Worm (Caenorhabditis elegans) whole organism, L3 larva: ENCODE data around the gene Y32B12B.8.

Experiments
- R02D3.7 ChIP-seq: fragments of 150-350 bp; optimal IDR thresholded peaks from 2 replicates; lab custom pipeline; 2014; ENCODE audit warnings: missing biosample characterization, missing genetic modification characterization
- ZK546.5 ChIP-seq: sonication (generic microtip); optimal IDR thresholded peaks from 2 replicates; lab custom pipeline; 2017; ENCODE audit warnings: missing biosample characterization, missing genetic modification characterization
- aly-2 ChIP-seq: fragments of 150-350 bp; optimal IDR thresholded peaks from 2 replicates; lab custom pipeline; 2014; ENCODE audit warnings: missing biosample characterization, missing genetic modification characterization
- ama-1 ChIP-seq: fragments of 150-350 bp; optimal IDR thresholded peaks from 2 replicates; lab custom pipeline; 2018
- ceh-16 ChIP-seq: sonication (generic microtip); optimal IDR thresholded peaks from 2 replicates; lab custom pipeline; 2017; ENCODE audit warnings: missing biosample characterization, missing genetic modification characterization
- ceh-28 ChIP-seq: fragments of 150-350 bp; optimal IDR thresholded peaks from 2 replicates; lab custom pipeline; 2014; ENCODE audit warnings: missing biosample characterization, missing genetic modification reagents, missing genetic modification characterization
- ceh-82 ChIP-seq: fragments of 150-350 bp; optimal IDR thresholded peaks from 2 replicates; lab custom pipeline; 2014; ENCODE audit warnings: missing biosample characterization, missing genetic modification characterization
- ceh-9 ChIP-seq: sonication (generic microtip); optimal IDR thresholded peaks from 2 replicates; lab custom pipeline; 2018; ENCODE audit warnings: missing biosample characterization, missing genetic modification characterization
- elt-1 ChIP-seq: fragments of 150-350 bp; optimal IDR thresholded peaks from 2 replicates; lab custom pipeline; 2014; ENCODE audit warnings: missing biosample characterization, missing genetic modification characterization
- elt-2 ChIP-seq: sonication (generic microtip); optimal IDR thresholded peaks from 2 replicates; lab custom pipeline; 2016; ENCODE audit warnings: missing genetic modification reagents, mild to moderate bottlenecking, missing genetic modification characterization, missing compliant biosample characterization
- eor-1 ChIP-seq, 2 experiments: fragments of 150-350 bp; optimal IDR thresholded peaks; 2 replicates each; lab custom pipeline; 2014 to 2018; ENCODE audit warnings: missing biosample characterization in 2 of 2, missing genetic modification characterization in 2 of 2
- fkh-10 ChIP-seq: sonication (generic microtip); optimal IDR thresholded peaks from 2 replicates; lab custom pipeline; 2017; ENCODE audit warnings: missing biosample characterization, missing genetic modification reagents, missing genetic modification characterization
- fkh-2 ChIP-seq: fragments of 150-350 bp; optimal IDR thresholded peaks from 2 replicates; lab custom pipeline; 2014; ENCODE audit warnings: missing biosample characterization, missing genetic modification reagents, missing genetic modification characterization
- fos-1 ChIP-seq: fragments of 150-350 bp; optimal IDR thresholded peaks from 2 replicates; lab custom pipeline; 2014; ENCODE audit warnings: missing biosample characterization, missing genetic modification characterization
- hmg-11 ChIP-seq: sonication (generic microtip); optimal IDR thresholded peaks from 2 replicates; lab custom pipeline; 2016; ENCODE audit warnings: missing genetic modification characterization, missing compliant biosample characterization
- jun-1 ChIP-seq: fragments of 150-350 bp; optimal IDR thresholded peaks from 2 replicates; lab custom pipeline; 2014; ENCODE audit warnings: missing biosample characterization, missing genetic modification reagents, missing genetic modification characterization
- lin-15B ChIP-seq: fragments of 150-350 bp; optimal IDR thresholded peaks from 2 replicates; lab custom pipeline; 2014; ENCODE audit warnings: missing biosample characterization, missing genetic modification characterization
- lin-39 ChIP-seq: fragments of 150-350 bp; optimal IDR thresholded peaks from 2 replicates; lab custom pipeline; 2018; ENCODE audit warnings: missing biosample characterization, missing genetic modification reagents, missing genetic modification characterization
- lsy-12 ChIP-seq: sonication (generic microtip); optimal IDR thresholded peaks from 2 replicates; lab custom pipeline; 2016; ENCODE audit warnings: mild to moderate bottlenecking, missing genetic modification characterization, missing compliant biosample characterization
- mdl-1 ChIP-seq: fragments of 150-350 bp; optimal IDR thresholded peaks from 2 replicates; lab custom pipeline; 2014; ENCODE audit warnings: missing biosample characterization, missing genetic modification characterization
- mml-1 ChIP-seq: fragments of 150-350 bp; sonication (generic microtip); optimal IDR thresholded peaks from 3 replicates; lab custom pipeline; 2014; ENCODE audit warnings: missing biosample characterization, missing genetic modification characterization
- nfya-1 ChIP-seq: sonication (generic microtip); optimal IDR thresholded peaks from 2 replicates; lab custom pipeline; 2017; ENCODE audit warnings: missing genetic modification characterization, mild to moderate bottlenecking, missing compliant biosample characterization, antibody characterized with exemption, moderate library complexity; ENCODE audit not compliant: insufficient read depth
- nhr-11 ChIP-seq: fragments of 150-350 bp; optimal IDR thresholded peaks from 2 replicates; lab custom pipeline; 2014; ENCODE audit warnings: missing biosample characterization, missing genetic modification characterization
- nhr-12 ChIP-seq: fragments of 150-350 bp; optimal IDR thresholded peaks from 2 replicates; lab custom pipeline; 2014; ENCODE audit warnings: missing biosample characterization, missing genetic modification characterization
- nhr-23 ChIP-seq: fragments of 150-350 bp; optimal IDR thresholded peaks from 2 replicates; lab custom pipeline; 2014; ENCODE audit warnings: missing biosample characterization, missing genetic modification reagents, missing genetic modification characterization
- nhr-237 ChIP-seq: fragments of 150-350 bp; optimal IDR thresholded peaks from 2 replicates; lab custom pipeline; 2014; ENCODE audit warnings: missing biosample characterization, missing genetic modification characterization
- nhr-25 ChIP-seq: sonication (generic microtip); optimal IDR thresholded peaks from 2 replicates; lab custom pipeline; 2017; ENCODE audit warnings: missing biosample characterization, missing genetic modification characterization
- nhr-28 ChIP-seq: fragments of 150-350 bp; optimal IDR thresholded peaks from 2 replicates; lab custom pipeline; 2014; ENCODE audit warnings: missing biosample characterization, missing genetic modification characterization
- nhr-76 ChIP-seq: fragments of 150-350 bp; sonication (generic microtip); optimal IDR thresholded peaks from 5 replicates; lab custom pipeline; 2014; ENCODE audit warnings: missing biosample characterization, missing genetic modification characterization
- nhr-77 ChIP-seq: fragments of 150-350 bp; optimal IDR thresholded peaks from 2 replicates; lab custom pipeline; 2014; ENCODE audit warnings: missing biosample characterization, missing genetic modification characterization
- pha-4 ChIP-seq: fragments of 150-350 bp; optimal IDR thresholded peaks from 2 replicates; lab custom pipeline; 2014; ENCODE audit warnings: missing biosample characterization, missing genetic modification reagents, missing genetic modification characterization
- pqm-1 ChIP-seq: fragments of 150-350 bp; optimal IDR thresholded peaks from 2 replicates; lab custom pipeline; 2017; ENCODE audit warnings: missing biosample characterization, missing genetic modification characterization, inconsistent platforms
- sea-2 ChIP-seq: fragments of 150-350 bp; sonication (generic microtip); optimal IDR thresholded peaks from 4 replicates; lab custom pipeline; 2014; ENCODE audit warnings: missing biosample characterization, missing genetic modification reagents, missing genetic modification characterization
- skn-1 ChIP-seq: fragments of 150-350 bp; optimal IDR thresholded peaks from 2 replicates; lab custom pipeline; 2014; ENCODE audit warnings: missing biosample characterization, missing genetic modification characterization
- snpc-4 ChIP-seq: fragments of 150-350 bp; optimal IDR thresholded peaks from 2 replicates; lab custom pipeline; 2014; ENCODE audit warnings: missing biosample characterization, missing genetic modification characterization
- tbx-2 ChIP-seq: sonication (generic microtip); optimal IDR thresholded peaks from 2 replicates; lab custom pipeline; 2016; ENCODE audit warnings: mild to moderate bottlenecking, missing genetic modification characterization, missing compliant biosample characterization
- unc-39 ChIP-seq: sonication (generic microtip); optimal IDR thresholded peaks from 4 replicates; lab custom pipeline; 2017; ENCODE audit warnings: missing biosample characterization, missing genetic modification characterization
- unc-62 ChIP-seq: fragments of 150-350 bp; sonication (generic microtip); optimal IDR thresholded peaks from 4 replicates; lab custom pipeline; 2014; ENCODE audit warnings: missing biosample characterization, missing genetic modification reagents, missing genetic modification characterization
- zag-1 ChIP-seq: fragments of 150-350 bp; optimal IDR thresholded peaks from 2 replicates; lab custom pipeline; 2014; ENCODE audit warnings: missing biosample characterization, missing genetic modification characterization
- ztf-11 ChIP-seq: fragments of 150-350 bp; optimal IDR thresholded peaks from 2 replicates; lab custom pipeline; 2014; ENCODE audit warnings: missing biosample characterization, missing genetic modification characterization
- ztf-4 ChIP-seq: fragments of 150-350 bp; optimal IDR thresholded peaks from 2 replicates; lab custom pipeline; 2014; ENCODE audit warnings: missing biosample characterization, missing genetic modification characterization

Gene Y32B12B.8

ce11 chrV:16535172-16535571 is at the start of gene Y32B12B.8:
Y32B12B.8 (plus strand) TSS chrV:16535472.
- TF ChIP-seq nhr-237 (tag; lab: Kevin White, UChicago) (no peak), zag-1 (tag; lab: Kevin White, UChicago) (no peak), pqm-1 (no peak), pha-4 (tag; lab: Kevin White, UChicago) (no peak), mml-1 (no peak), fkh-2 (tag; lab: Kevin White, UChicago) (no peak), unc-62 (GFP tag; lab: Kevin White, UChicago) (no peak), elt-2 (tag; lab: Kevin White, UChicago) (no peak), R02D3.7 (tag; lab: Kevin White, UChicago) (no peak), lin-15B (tag; lab: Kevin White, UChicago) (no peak), nhr-23 (tag; lab: Kevin White, UChicago) (no peak), nhr-28 (tag; lab: Kevin White, UChicago) (no peak), lin-39 (tag; lab: Kevin White, UChicago) (no peak), nhr-12 (tag; lab: Kevin White, UChicago) (no peak)

DNA sequence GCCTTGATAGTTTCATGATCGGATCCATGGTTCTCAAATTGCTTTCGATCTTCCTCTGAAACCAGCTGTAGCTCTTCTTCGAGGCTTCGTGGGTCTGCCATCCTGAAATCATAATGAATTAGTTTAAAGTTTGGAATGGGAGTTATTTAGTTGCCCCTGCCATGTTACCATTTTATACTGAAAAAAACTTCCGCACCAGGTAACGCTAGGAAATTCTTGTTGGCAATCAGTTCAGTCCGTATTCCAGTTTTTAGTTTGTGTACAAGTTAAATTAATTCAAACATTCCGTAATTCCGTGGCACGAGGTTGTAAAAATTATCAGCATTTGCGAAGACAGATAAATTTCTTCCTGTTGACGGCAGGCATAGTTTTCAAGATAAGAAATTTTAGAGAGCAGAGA is 47.8 kb upstream of the Y32B12B.8 start, which contains the start of gene Y32B12A.5:
Gene Y32B12A.5 (minus strand): TSS at position 101 of the 400 bp plus-strand sequence.
- no peak for TF ChIP-seq elt-1 (tag; lab: Kevin White, UChicago)
- TF ChIP-seq nhr-12 (tag; lab: Kevin White, UChicago), result no peak
- TF ChIP-seq fos-1, result no peak
- peak; percentile 10 for TF ChIP-seq elt-2 (tag; lab: Kevin White, UChicago)

ce11 chrV:16488172-16488571 is 47.1 kb upstream of the Y32B12B.8 start, which contains the start of gene sqst-4:
sqst-4 (plus strand) TSS chrV:16488472.
- no peak for TF ChIP-seq unc-39 (tag; lab: Kevin White, UChicago)

- TF ChIP-seq eor-1 (tag; optimal IDR thresholded peaks at IDR 0.05; lab: Kevin White, UChicago), result no peak
- TF ChIP-seq pqm-1, result peak; percentile 63
- TF ChIP-seq elt-2 (tag; lab: Kevin White, UChicago), result peak; percentile 88
Observed at ce11 chrV:16494359-16494758, 40.9 kb upstream of the Y32B12B.8 start, which contains the start of gene comt-2. comt-2 (minus strand) TSS chrV:16494489.

ce11 chrV:16497504-16497903 is 37.8 kb upstream of the Y32B12B.8 start, which contains the start of gene srh-136:
srh-136 (minus strand) TSS chrV:16497596.
- TF ChIP-seq ceh-9 (tag; lab: Kevin White, UChicago), result no peak
- no peak for TF ChIP-seq mml-1
- no peak for TF ChIP-seq ZK546.5
- no peak for TF ChIP-seq nhr-11
- no peak for TF ChIP-seq skn-1 (tag; lab: Kevin White, UChicago)
- TF ChIP-seq aly-2 (tag; lab: Kevin White, UChicago), result no peak

- TF ChIP-seq nhr-23 (tag; lab: Kevin White, UChicago), result no peak
- no peak for TF ChIP-seq unc-62 (GFP tag; lab: Kevin White, UChicago)
- TF ChIP-seq lsy-12 (tag; lab: Kevin White, UChicago), result no peak
- no peak for TF ChIP-seq ceh-82 (tag; lab: Kevin White, UChicago)
- no peak for TF ChIP-seq fkh-10 (GFP tag; lab: Kevin White, UChicago)
- TF ChIP-seq tbx-2 (tag; lab: Kevin White, UChicago), result no peak
- no peak for TF ChIP-seq nhr-25 (tag; lab: Kevin White, UChicago)
- TF ChIP-seq nhr-11, result no peak
- TF ChIP-seq ztf-11 (tag; lab: Kevin White, UChicago), result no peak
- no peak for TF ChIP-seq ztf-4 (tag; lab: Kevin White, UChicago)
- TF ChIP-seq ceh-28 (tag; lab: Kevin White, UChicago), result peak; percentile 36
- peak; percentile 70 for TF ChIP-seq nfya-1 (tag; lab: Kevin White, UChicago)
- peak; percentile 22 for TF ChIP-seq hmg-11
- TF ChIP-seq mdl-1, result no peak
- TF ChIP-seq nhr-77 (tag; lab: Kevin White, UChicago), result no peak
- TF ChIP-seq aly-2 (tag; lab: Kevin White, UChicago), result no peak
- TF ChIP-seq pha-4 (tag; lab: Kevin White, UChicago), result peak; percentile 58
- no peak for TF ChIP-seq fkh-2 (tag; lab: Kevin White, UChicago)
- no peak for TF ChIP-seq ceh-9 (tag; lab: Kevin White, UChicago)
- no peak for TF ChIP-seq unc-39 (tag; lab: Kevin White, UChicago)
- no peak for TF ChIP-seq sea-2 (GFP tag; lab: Kevin White, UChicago)
- no peak for TF ChIP-seq jun-1
- TF ChIP-seq elt-2 (tag; lab: Kevin White, UChicago), result peak; percentile 19
- no peak for TF ChIP-seq nhr-76 (tag; lab: Kevin White, UChicago)
- TF ChIP-seq zag-1 (tag; lab: Kevin White, UChicago), result no peak
- TF ChIP-seq ama-1, result no peak
- no peak for TF ChIP-seq lin-39 (tag; lab: Kevin White, UChicago)
- no peak for TF ChIP-seq elt-1 (tag; lab: Kevin White, UChicago)
- TF ChIP-seq ceh-16 (tag; lab: Kevin White, UChicago), result no peak
- no peak for TF ChIP-seq fos-1
- TF ChIP-seq skn-1 (tag; lab: Kevin White, UChicago), result peak; percentile 15
- no peak for TF ChIP-seq ZK546.5
- TF ChIP-seq snpc-4 (tag; lab: Kevin White, UChicago), result peak; percentile 70
- TF ChIP-seq eor-1 (tag; optimal IDR thresholded peaks at IDR 0.05; lab: Kevin White, UChicago), result no peak
- TF ChIP-seq nhr-237 (tag; lab: Kevin White, UChicago), result no peak
- TF ChIP-seq R02D3.7 (tag; lab: Kevin White, UChicago), result no peak
Observed at ce11 chrV:16499006-16499405, 36.3 kb upstream of the Y32B12B.8 start, which contains the start of gene F36D3.1. F36D3.1 (plus strand) TSS chrV:16499352.
